Worm (Caenorhabditis elegans): ENCODE results near the gene K07F5.14.

Gene K07F5.14

ce11 chrIV:9903608-9904007, 41.6 kb downstream of the K07F5.14 start, which contains the start of gene best-13:
Gene best-13 (plus strand): TSS chrIV:9903908.
- TF ChIP-seq hnd-1 (tag; optimal IDR thresholded peaks at IDR 0.05) (no peak), ceh-36 (tag; optimal IDR thresholded peaks at IDR 0.05) (no peak), ama-1 (optimal IDR thresholded peaks at IDR 0.05) (no peak), tbx-37 (GFP tag; conservative IDR thresholded peaks at IDR 0.05) (no peak), pes-1 (GFP tag; IDR thresholded peaks at IDR 0.05) (no peak)

ce11 chrIV:9913064-9913463, 51.0 kb downstream of the K07F5.14 start:
- TF ChIP-seq F13C5.2 (tag; optimal IDR thresholded peaks at IDR 0.05) (no peak), sea-1 (GFP tag; conservative IDR thresholded peaks at IDR 0.05) (no peak)

Data from whole organism, early embryonic.